Worm (Caenorhabditis elegans): ENCODE data around the gene C08E8.10.

C08E8.10 gene

DNA sequence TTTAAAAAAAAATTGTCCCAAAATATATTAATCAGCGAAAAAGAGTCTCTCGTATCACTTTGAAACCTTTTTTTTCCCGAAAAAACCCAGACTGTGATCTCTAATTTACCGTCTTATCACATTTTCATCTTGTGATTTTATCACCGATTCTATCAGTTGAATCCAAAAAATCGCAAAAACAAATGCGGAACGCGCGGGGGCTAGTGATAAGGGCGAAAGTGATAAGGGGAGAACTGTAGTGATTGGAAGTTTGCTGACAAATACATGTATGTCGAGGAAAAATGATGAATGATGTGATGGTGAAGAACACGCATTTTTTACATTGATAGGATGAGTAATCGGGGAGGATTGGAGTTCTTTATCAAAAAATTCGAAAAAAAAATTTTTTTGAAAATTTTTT is 6.4 kb upstream of the C08E8.10 start:
- no peak for TF ChIP-seq madf-8 (GFP tag; conservative IDR thresholded peaks at IDR 0.05)
- no peak for TF ChIP-seq Y95B8A.8 (GFP tag; IDR thresholded peaks at IDR 0.05)
- no peak for TF ChIP-seq aptf-3 (GFP tag; IDR thresholded peaks at IDR 0.05)
- peak; percentile 72 for TF ChIP-seq tlf-1 (GFP tag; optimal IDR thresholded peaks at IDR 0.05)
- TF ChIP-seq mcd-1 (GFP tag; IDR thresholded peaks at IDR 0.05): peak; percentile 53
- TF ChIP-seq nhr-90 (tag; optimal IDR thresholded peaks at IDR 0.05): peak; percentile 62
- TF ChIP-seq rec-8 (tag; optimal IDR thresholded peaks at IDR 0.05): no peak
- TF ChIP-seq sptf-2 (GFP tag; optimal IDR thresholded peaks at IDR 0.05): no peak
- TF ChIP-seq nfyb-1 (GFP tag; IDR thresholded peaks at IDR 0.05): 0 out of 2 replicates have a peak, but pooled peaks have one; percentile 57
- TF ChIP-seq atf-7 (tag; optimal IDR thresholded peaks at IDR 0.05): peak; percentile 94
- TF ChIP-seq ceh-40 (GFP tag; IDR thresholded peaks at IDR 0.05): no peak
- TF ChIP-seq chd-7 (tag; optimal IDR thresholded peaks at IDR 0.05): peak; percentile 55
- no peak for TF ChIP-seq F55B11.4 (tag; optimal IDR thresholded peaks at IDR 0.05; ENCODE audit: borderline replicate concordance, insufficient read depth)
- TF ChIP-seq F22D6.2 (tag; optimal IDR thresholded peaks at IDR 0.05): peak; percentile 73
- no peak for TF ChIP-seq lsy-27 (tag; optimal IDR thresholded peaks at IDR 0.05; ENCODE audit: borderline replicate concordance, insufficient read depth)
- TF ChIP-seq snpc-1.1 (tag; optimal IDR thresholded peaks at IDR 0.05; ENCODE audit: insufficient read depth): no peak
- TF ChIP-seq K12H6.12 (tag; optimal IDR thresholded peaks at IDR 0.05): no peak
- peak; percentile 79 for TF ChIP-seq ztf-26 (tag; optimal IDR thresholded peaks at IDR 0.05)
- no peak for TF ChIP-seq ztf-3 (GFP tag; optimal IDR thresholded peaks at IDR 0.05)
- TF ChIP-seq madf-10 (tag; optimal IDR thresholded peaks at IDR 0.05): peak; percentile 40
- no peak for TF ChIP-seq sea-2 (GFP tag; IDR thresholded peaks at IDR 0.05)
- TF ChIP-seq cebp-1 (GFP tag; IDR thresholded peaks at IDR 0.05): peak; percentile 25; the same call in 1 of the 2 replicates
- TF ChIP-seq cebp-1 (tag; optimal IDR thresholded peaks at IDR 0.05): peak; percentile 77
- TF ChIP-seq K11D2.4 (GFP tag; IDR thresholded peaks at IDR 0.05): peak; percentile 57; the same call in 1 of the 2 replicates
- peak; percentile 88 for TF ChIP-seq dox-1 (GFP tag; IDR thresholded peaks at IDR 0.05)
- TF ChIP-seq F39B2.1 (GFP tag; IDR thresholded peaks at IDR 0.05): no peak
- TF ChIP-seq lin-26 (GFP tag; IDR thresholded peaks at IDR 0.05): no peak
- TF ChIP-seq hmg-1.2 (GFP tag; IDR thresholded peaks at IDR 0.05): no peak
- TF ChIP-seq let-526 (GFP tag; IDR thresholded peaks at IDR 0.05): 0 out of 2 replicates have a peak, but pooled peaks have one; percentile 13
- no peak for TF ChIP-seq ztf-6 (GFP tag; IDR thresholded peaks at IDR 0.05)
- TF ChIP-seq C17E4.6 (GFP tag; IDR thresholded peaks at IDR 0.05): no peak
- no peak for TF ChIP-seq pbrm-1 (GFP tag; IDR thresholded peaks at IDR 0.05)
- TF ChIP-seq B0336.3 (GFP tag; IDR thresholded peaks at IDR 0.05): peak; percentile 77
- peak; percentile 25 for TF ChIP-seq unc-62 (GFP tag; optimal IDR thresholded peaks at IDR 0.05)
- no peak for TF ChIP-seq Y79H2A.3 (GFP tag; conservative IDR thresholded peaks at IDR 0.05)
- TF ChIP-seq ets-4 (GFP tag; optimal IDR thresholded peaks at IDR 0.05): peak; percentile 99
- TF ChIP-seq tbp1 (GFP tag; optimal IDR thresholded peaks at IDR 0.05): peak; percentile 58
- TF ChIP-seq repo-1 (tag; optimal IDR thresholded peaks at IDR 0.05): peak; percentile 13
- TF ChIP-seq akir-1 (GFP tag; optimal IDR thresholded peaks at IDR 0.05): no peak
- no peak for TF ChIP-seq sdz-38 (tag; optimal IDR thresholded peaks at IDR 0.05)
- TF ChIP-seq somi-1 (GFP tag; optimal IDR thresholded peaks at IDR 0.05): peak; percentile 24
- TF ChIP-seq egl-44 (GFP tag; IDR thresholded peaks at IDR 0.05): peak; percentile 83; the same call in 1 of the 2 replicates
- TF ChIP-seq nhr-80 (tag; optimal IDR thresholded peaks at IDR 0.05): peak; percentile 99
- TF ChIP-seq snpc-3.4 (tag; optimal IDR thresholded peaks at IDR 0.05): no peak
- TF ChIP-seq Y53G8AR.9 (GFP tag; conservative IDR thresholded peaks at IDR 0.05): 0 out of 2 replicates have a peak, but pooled peaks have one; percentile 30
- TF ChIP-seq athp-1 (tag; optimal IDR thresholded peaks at IDR 0.05): no peak
- TF ChIP-seq aptf-2 (GFP tag; conservative IDR thresholded peaks at IDR 0.05): no peak
- no peak for TF ChIP-seq snpc-4 (GFP tag; optimal IDR thresholded peaks at IDR 0.05)
- TF ChIP-seq snpc-4 (tag; optimal IDR thresholded peaks at IDR 0.05): peak in 2 of 4 experiments; percentile 5 to 76

Measured in whole organism, young adult.